Fruit fly (Drosophila melanogaster): ENCODE results near the gene kek5.
A peak's percentile ranks its signal among the peaks of the same experiment; 100 is the strongest.

kek5 gene

DNA sequence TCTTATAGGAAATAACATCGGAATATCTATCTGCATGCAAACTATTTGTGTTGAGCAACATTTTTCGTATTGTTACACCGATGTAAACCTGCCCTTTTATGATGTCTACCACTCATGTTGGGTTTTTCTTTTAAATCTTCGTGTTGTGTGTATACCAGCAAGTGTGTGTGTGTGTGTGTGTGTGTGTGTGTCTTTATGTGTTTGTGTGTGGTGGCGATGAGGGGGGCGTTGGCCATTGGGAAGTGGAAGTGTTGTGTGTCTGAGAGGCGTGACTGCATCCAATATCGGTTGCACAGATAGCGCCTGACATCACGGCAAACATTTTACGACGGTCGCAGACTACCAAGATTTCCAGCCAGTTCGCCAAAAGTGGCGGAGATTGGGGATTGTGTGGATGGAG lies 47.6 kb downstream of the kek5 start:
- TF ChIP-seq Med (GFP tag) (peak; percentile 39), cg (GFP tag; optimal IDR thresholded peaks at IDR 0.05) (peak; percentile 64), C15 (GFP tag; IDR thresholded peaks at IDR 0.05) (no peak), CG5180 (GFP tag; optimal IDR thresholded peaks at IDR 0.05) (peak; percentile 50), gfzf (GFP tag; optimal IDR thresholded peaks at IDR 0.05) (no peak), Trl (optimal IDR thresholded peaks at IDR 0.05) (no peak), Trl (GFP tag; optimal IDR thresholded peaks at IDR 0.05) (no peak)

DNA sequence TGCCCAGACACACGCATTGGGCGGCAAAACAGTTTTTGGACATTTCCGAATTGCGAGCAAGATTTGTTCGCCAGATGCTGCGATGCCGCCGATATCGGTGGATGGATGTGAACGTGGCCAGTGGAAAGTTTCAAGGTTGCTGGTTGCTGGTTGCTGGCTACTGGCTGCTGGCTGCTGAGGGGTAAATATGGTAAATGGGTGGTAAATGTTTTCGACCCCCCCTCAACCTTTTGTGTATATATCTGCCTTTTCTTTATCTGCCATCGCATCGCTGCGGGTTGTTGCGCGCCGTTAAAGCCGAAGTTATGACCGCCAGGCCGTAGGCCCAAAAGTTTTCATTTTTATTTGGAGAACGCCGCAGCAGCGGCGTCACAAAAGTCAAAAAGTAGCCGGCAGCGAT lies 52.5 kb downstream of the kek5 start:
- peak; percentile 37 for TF ChIP-seq grn (GFP tag; optimal IDR thresholded peaks at IDR 0.05)
- no peak for TF ChIP-seq CG15479 (GFP tag; optimal IDR thresholded peaks at IDR 0.05)
- TF ChIP-seq crol (GFP tag; IDR thresholded peaks at IDR 0.05): peak; percentile 60; the same call in 1 of the 2 replicates

DNA sequence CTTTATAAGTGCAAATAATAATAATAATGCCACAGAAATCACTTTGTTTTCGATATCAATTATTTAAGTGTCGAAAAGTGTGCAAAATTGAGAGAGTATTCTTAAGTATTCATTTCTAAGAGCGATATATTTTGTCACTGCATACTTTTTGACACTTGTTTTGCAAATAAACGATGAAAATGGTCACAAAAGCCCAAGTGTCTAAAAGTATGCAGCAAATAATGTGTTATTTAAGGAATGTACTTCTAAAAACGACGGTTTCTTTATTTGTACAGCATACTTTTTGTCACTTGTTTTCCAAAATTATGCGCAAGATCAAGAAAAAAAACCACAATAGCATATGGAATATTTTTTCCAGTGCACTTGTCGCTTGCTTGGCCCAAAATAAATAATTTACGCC lies 62.2 kb downstream of the kek5 start:
- TF ChIP-seq stc (GFP tag; IDR thresholded peaks at IDR 0.05): no peak
- TF ChIP-seq CG8290 (GFP tag; optimal IDR thresholded peaks at IDR 0.05): peak; percentile 96
- TF ChIP-seq CG8290 (tag; optimal IDR thresholded peaks at IDR 0.05): peak; percentile 14 to 97
- TF ChIP-seq CG17612 (GFP tag; IDR thresholded peaks at IDR 0.05): peak; percentile 92
- no peak for TF ChIP-seq hkb (optimal IDR thresholded peaks at IDR 0.05)
- no peak for TF ChIP-seq hkb (GFP tag; IDR thresholded peaks at IDR 0.05)

DNA sequence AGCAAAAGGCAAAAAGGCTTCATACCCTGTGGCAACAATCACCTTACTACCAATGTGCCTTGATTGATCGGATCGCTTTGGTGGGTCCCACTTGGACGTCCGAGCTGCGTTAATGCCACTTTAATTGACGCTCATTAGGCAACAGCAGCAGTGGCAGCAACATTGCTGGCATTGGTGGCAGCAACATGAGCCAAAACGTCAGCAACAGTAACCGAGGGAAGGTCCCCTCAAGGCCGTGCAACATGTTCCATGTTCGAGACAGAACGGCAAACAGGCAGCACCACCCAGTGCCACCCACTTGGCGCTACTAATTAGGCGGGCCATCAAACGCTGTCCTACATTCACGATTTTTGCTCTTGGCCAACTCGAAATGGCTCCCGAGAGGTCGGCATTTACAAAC lies 67.3 kb downstream of the kek5 start:
- TF ChIP-seq HLHmδ (GFP tag; optimal IDR thresholded peaks at IDR 0.05) (no peak), PHDP (tag; optimal IDR thresholded peaks at IDR 0.05) (no peak), Med (GFP tag) (peak; percentile 1), CkIIα-i1 (GFP tag; IDR thresholded peaks at IDR 0.05) (no peak), CG5180 (GFP tag; optimal IDR thresholded peaks at IDR 0.05) (peak; percentile 78), CG11504 (tag; optimal IDR thresholded peaks at IDR 0.05) (peak; percentile 57), eyg (GFP tag; optimal IDR thresholded peaks at IDR 0.05) (no peak), nau (GFP tag; optimal IDR thresholded peaks at IDR 0.05) (no peak), Dll (GFP tag; IDR thresholded peaks at IDR 0.05; ENCODE audit: partially characterized antibody) (no peak), otp (GFP tag; IDR thresholded peaks at IDR 0.05) (no peak), HLH3B (GFP tag; IDR thresholded peaks at IDR 0.05) (no peak), CG7963 (GFP tag; IDR thresholded peaks at IDR 0.05; ENCODE audit: partially characterized antibody) (no peak)

DNA sequence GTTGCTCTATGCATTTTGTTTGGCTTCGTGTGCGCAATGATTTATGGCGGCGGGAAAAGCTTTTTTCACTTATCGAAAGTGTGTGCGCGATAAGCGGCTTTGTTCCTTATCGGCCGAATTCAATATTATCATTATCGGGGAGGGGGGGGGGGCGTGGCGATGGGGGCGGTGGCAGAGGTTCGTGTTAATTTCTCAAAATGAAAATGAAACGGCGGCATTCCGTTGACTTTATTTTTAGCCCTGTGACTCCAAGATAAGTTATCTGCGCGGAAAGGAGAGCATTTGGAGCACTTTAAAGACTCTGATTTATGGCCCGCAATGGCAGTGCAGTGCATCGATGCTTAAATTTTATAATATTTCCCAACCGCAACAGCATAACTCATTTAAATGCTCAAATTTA lies 68.9 kb downstream of the kek5 start:
- TF ChIP-seq Vsx1 (GFP tag; optimal IDR thresholded peaks at IDR 0.05): no peak
- no peak for TF ChIP-seq Meics (GFP tag; optimal IDR thresholded peaks at IDR 0.05)
- TF ChIP-seq CG3838 (GFP tag; optimal IDR thresholded peaks at IDR 0.05): no peak
- TF ChIP-seq Blimp-1 (GFP tag; optimal IDR thresholded peaks at IDR 0.05): no peak
- TF ChIP-seq pfk (GFP tag; optimal IDR thresholded peaks at IDR 0.05): no peak
- TF ChIP-seq CG8924 (tag; optimal IDR thresholded peaks at IDR 0.05): no peak
- no peak for TF ChIP-seq CG6689 (GFP tag; IDR thresholded peaks at IDR 0.05)
- no peak for TF ChIP-seq Antp (GFP tag; optimal IDR thresholded peaks at IDR 0.05)
- no peak for TF ChIP-seq ham (GFP tag; IDR thresholded peaks at IDR 0.05)
- TF ChIP-seq Elba2 (GFP tag; optimal IDR thresholded peaks at IDR 0.05): no peak
- TF ChIP-seq tx (GFP tag; optimal IDR thresholded peaks at IDR 0.05): no peak
- no peak for TF ChIP-seq sim (GFP tag; IDR thresholded peaks at IDR 0.05)
- peak; percentile 5 for TF ChIP-seq sug (tag; optimal IDR thresholded peaks at IDR 0.05)
- no peak for TF ChIP-seq kni (GFP tag; optimal IDR thresholded peaks at IDR 0.05)
- TF ChIP-seq salm (tag; optimal IDR thresholded peaks at IDR 0.05): no peak
- TF ChIP-seq CG1832 (GFP tag; optimal IDR thresholded peaks at IDR 0.05): no peak
- no peak for TF ChIP-seq knrl (GFP tag; IDR thresholded peaks at IDR 0.05; ENCODE audit: partially characterized antibody)
- TF ChIP-seq Med (GFP tag): no peak
- TF ChIP-seq CG32767 (GFP tag; IDR thresholded peaks at IDR 0.05): no peak
- TF ChIP-seq CG10959 (GFP tag; IDR thresholded peaks at IDR 0.05): no peak
- no peak for TF ChIP-seq unc-4 (GFP tag; IDR thresholded peaks at IDR 0.05; ENCODE audit: partially characterized antibody)
- TF ChIP-seq Nf-YA (GFP tag; IDR thresholded peaks at IDR 0.05): no peak

Data from whole organism, embryonic.